Worm (Caenorhabditis elegans) whole organism, L1 larva: Measurements from ENCODE around the gene kvs-4.
"Not testable (repeated sequence)": the region's sequence is repeated elsewhere in the genome, so short reads cannot be mapped to it uniquely, and the experiment has no call there.

Source experiments
- C16A3.4 ChIP-seq: fragments of 150-350 bp; optimal IDR thresholded peaks from 2 replicates; lab custom pipeline; 2014; ENCODE audit warnings: missing biosample characterization, missing genetic modification characterization
- aha-1 ChIP-seq: fragments of 150-350 bp; optimal IDR thresholded peaks from 2 replicates; lab custom pipeline; 2014; ENCODE audit warnings: missing biosample characterization, missing genetic modification characterization
- alr-1 ChIP-seq: fragments of 200-800 bp; sonication (Bioruptor generic); optimal IDR thresholded peaks from 2 replicates; lab custom pipeline; 2018; ENCODE audit warnings: borderline replicate concordance, mild to moderate bottlenecking, missing genetic modification characterization, missing compliant biosample characterization
- aly-2 ChIP-seq: fragments of 150-350 bp; optimal IDR thresholded peaks from 2 replicates; lab custom pipeline; 2014; ENCODE audit warnings: missing biosample characterization, missing genetic modification characterization
- ama-1 ChIP-seq: fragments of 150-350 bp; optimal IDR thresholded peaks from 2 replicates; lab custom pipeline; 2014
- ceh-63 ChIP-seq: fragments of 200-800 bp; sonication (Bioruptor generic); optimal IDR thresholded peaks from 2 replicates; lab custom pipeline; 2018; ENCODE audit warnings: mild to moderate bottlenecking, missing genetic modification characterization, missing compliant biosample characterization
- ceh-90 ChIP-seq: sonication (generic microtip); optimal IDR thresholded peaks from 2 replicates; lab custom pipeline; 2016; ENCODE audit warnings: missing genetic modification characterization, missing compliant biosample characterization
- dsc-1 ChIP-seq: sonication (generic microtip); optimal IDR thresholded peaks from 2 replicates; lab custom pipeline; 2016; ENCODE audit warnings: mild to moderate bottlenecking, missing genetic modification characterization, missing compliant biosample characterization
- efl-1 ChIP-seq, 4 experiments: fragments of 150-350 bp; optimal IDR thresholded peaks in 3 of 4; peaks in 1 of 4; 1 replicate in 1 of 4; 2 replicates in 3 of 4; lab custom pipeline; 2014; ENCODE audit warnings: missing biosample characterization in 2 of 4, missing genetic modification characterization in 2 of 4, missing genetic modification reagents in 2 of 4
- efl-3 ChIP-seq: fragments of 200-800 bp; sonication (Bioruptor generic); optimal IDR thresholded peaks from 2 replicates; lab custom pipeline; 2018; ENCODE audit warnings: mild to moderate bottlenecking, missing genetic modification characterization, missing compliant biosample characterization
- egl-27 ChIP-seq, 2 experiments: fragments of 150-350 bp in 1 of 2; sonication (generic microtip); optimal IDR thresholded peaks; 3 replicates each; lab custom pipeline; 2017 to 2018; ENCODE audit warnings: missing biosample characterization in 2 of 2, missing genetic modification characterization in 2 of 2, missing genetic modification reagents in 2 of 2
- elt-2 ChIP-seq: sonication (generic microtip); optimal IDR thresholded peaks from 2 replicates; lab custom pipeline; 2016; ENCODE audit warnings: missing genetic modification characterization, mild to moderate bottlenecking, inconsistent platforms, missing compliant biosample characterization, missing genetic modification reagents
- fkh-10 ChIP-seq: sonication (generic microtip); optimal IDR thresholded peaks from 2 replicates; lab custom pipeline; 2017; ENCODE audit warnings: missing biosample characterization, missing genetic modification reagents, missing genetic modification characterization
- fkh-4 ChIP-seq: sonication (generic microtip); optimal IDR thresholded peaks from 2 replicates; lab custom pipeline; 2016; ENCODE audit warnings: missing compliant biosample characterization, missing genetic modification characterization, borderline replicate concordance
- fos-1 ChIP-seq: fragments of 150-350 bp; optimal IDR thresholded peaks from 2 replicates; lab custom pipeline; 2014; ENCODE audit warnings: missing biosample characterization, missing genetic modification characterization
- grh-1 ChIP-seq: fragments of 200-800 bp; sonication (Bioruptor generic); IDR thresholded peaks from 2 replicates; pipeline ENCODE4 v1.3.6; 2022; ENCODE audit warnings: missing genetic modification reagents, missing genetic modification characterization, missing compliant biosample characterization
- hlh-17 ChIP-seq: fragments of 200-800 bp; sonication (Bioruptor generic); optimal IDR thresholded peaks from 2 replicates; lab custom pipeline; 2018; ENCODE audit warnings: missing genetic modification characterization, mild to moderate bottlenecking, missing compliant biosample characterization, moderate library complexity, borderline replicate concordance
- hlh-4 ChIP-seq: sonication (generic microtip); optimal IDR thresholded peaks from 2 replicates; lab custom pipeline; 2016; ENCODE audit warnings: mild to moderate bottlenecking, missing genetic modification characterization, missing compliant biosample characterization
- hpl-2 ChIP-seq: fragments of 150-350 bp; optimal IDR thresholded peaks from 2 replicates; lab custom pipeline; 2014; ENCODE audit warnings: missing biosample characterization, missing genetic modification reagents, missing genetic modification characterization
- irx-1 ChIP-seq: sonication (generic microtip); optimal IDR thresholded peaks from 2 replicates; lab custom pipeline; 2016; ENCODE audit warnings: missing genetic modification characterization, missing compliant biosample characterization
- jun-1 ChIP-seq: fragments of 150-350 bp; optimal IDR thresholded peaks from 2 replicates; lab custom pipeline; 2014; ENCODE audit warnings: missing biosample characterization, missing genetic modification reagents, missing genetic modification characterization
- lin-15B ChIP-seq: fragments of 150-350 bp; sonication (generic microtip); optimal IDR thresholded peaks from 3 replicates; lab custom pipeline; 2014; ENCODE audit warnings: missing biosample characterization, missing genetic modification characterization
- lin-39 ChIP-seq: fragments of 150-350 bp; optimal IDR thresholded peaks from 2 replicates; lab custom pipeline; 2014; ENCODE audit warnings: missing biosample characterization, missing genetic modification reagents, missing genetic modification characterization
- lsy-2 ChIP-seq, 2 experiments: fragments of 150-350 bp; optimal IDR thresholded peaks; 2 replicates each; lab custom pipeline; 2014; ENCODE audit warnings: missing biosample characterization in 2 of 2, missing genetic modification characterization in 2 of 2
- mdl-1 ChIP-seq, 2 experiments: fragments of 150-350 bp; optimal IDR thresholded peaks; 2 replicates each; lab custom pipeline; 2014 to 2017; ENCODE audit warnings: missing biosample characterization in 2 of 2, missing genetic modification characterization in 2 of 2, inconsistent platforms in 1 of 2
- mep-1 ChIP-seq: fragments of 150-350 bp; optimal IDR thresholded peaks from 2 replicates; lab custom pipeline; 2014; ENCODE audit warnings: missing biosample characterization, missing genetic modification characterization
- nhr-11 ChIP-seq: fragments of 150-350 bp; optimal IDR thresholded peaks from 2 replicates; lab custom pipeline; 2014; ENCODE audit warnings: missing biosample characterization, missing genetic modification characterization
- nhr-28 ChIP-seq: fragments of 150-350 bp; optimal IDR thresholded peaks from 2 replicates; lab custom pipeline; 2014; ENCODE audit warnings: missing biosample characterization, missing genetic modification characterization
- nhr-47 ChIP-seq: sonication (generic microtip); optimal IDR thresholded peaks from 2 replicates; lab custom pipeline; 2016; ENCODE audit warnings: mild to moderate bottlenecking, missing genetic modification characterization, moderate library complexity, missing compliant biosample characterization
- nhr-76 ChIP-seq: sonication (generic microtip); optimal IDR thresholded peaks from 2 replicates; lab custom pipeline; 2017; ENCODE audit warnings: missing biosample characterization, missing genetic modification characterization
- nhr-84 ChIP-seq: sonication (generic microtip); optimal IDR thresholded peaks from 2 replicates; lab custom pipeline; 2017; ENCODE audit warnings: missing biosample characterization, missing genetic modification characterization
- pqm-1 ChIP-seq: sonication (generic microtip); optimal IDR thresholded peaks from 3 replicates; lab custom pipeline; 2017; ENCODE audit warnings: missing biosample characterization, missing genetic modification characterization
- rnt-1 ChIP-seq: sonication (generic microtip); optimal IDR thresholded peaks from 2 replicates; lab custom pipeline; 2016; ENCODE audit warnings: mild to moderate bottlenecking, missing genetic modification characterization, moderate library complexity, missing compliant biosample characterization
- sup-37 ChIP-seq: fragments of 200-800 bp; sonication (Bioruptor generic); optimal IDR thresholded peaks from 2 replicates; lab custom pipeline; 2018; ENCODE audit warnings: mild to moderate bottlenecking, missing genetic modification characterization, missing compliant biosample characterization
- tlp-1 ChIP-seq: fragments of 150-350 bp; optimal IDR thresholded peaks from 2 replicates; lab custom pipeline; 2014; ENCODE audit warnings: missing biosample characterization, missing genetic modification characterization
- unc-130 ChIP-seq: fragments of 150-350 bp; optimal IDR thresholded peaks from 2 replicates; lab custom pipeline; 2017; ENCODE audit warnings: missing biosample characterization, missing genetic modification characterization, inconsistent platforms
- unc-30 ChIP-seq: sonication (generic microtip); optimal IDR thresholded peaks from 2 replicates; lab custom pipeline; 2017; ENCODE audit warnings: missing biosample characterization, missing genetic modification characterization
- unc-62 ChIP-seq: fragments of 150-350 bp; optimal IDR thresholded peaks from 2 replicates; lab custom pipeline; 2014; ENCODE audit warnings: missing biosample characterization, missing genetic modification reagents, missing genetic modification characterization
- unc-98 ChIP-seq: fragments of 200-800 bp; sonication (Bioruptor generic); IDR thresholded peaks from 2 replicates; pipeline ENCODE4 v1.3.6; 2022; ENCODE audit warnings: missing genetic modification characterization, missing compliant biosample characterization
- vab-15 ChIP-seq: sonication (generic microtip); optimal IDR thresholded peaks from 2 replicates; lab custom pipeline; 2017; ENCODE audit warnings: missing genotype, mild to moderate bottlenecking, missing genetic modification characterization, missing compliant biosample characterization
- xbp-1 ChIP-seq: sonication (generic microtip); optimal IDR thresholded peaks from 2 replicates; lab custom pipeline; 2016; ENCODE audit warnings: missing genetic modification characterization, missing compliant biosample characterization
- zip-4 ChIP-seq: fragments of 200-800 bp; sonication (Bioruptor generic); optimal IDR thresholded peaks from 2 replicates; lab custom pipeline; 2018; ENCODE audit warnings: mild to moderate bottlenecking, missing genetic modification characterization, moderate library complexity, missing compliant biosample characterization
- ztf-11 ChIP-seq, 2 experiments: sonication (generic microtip); optimal IDR thresholded peaks; 2 replicates each; lab custom pipeline; 2016 to 2017; ENCODE audit warnings: missing genetic modification characterization in 2 of 2, missing biosample characterization in 1 of 2, missing compliant biosample characterization in 1 of 2

Gene kvs-4

ce11 chrIII:11026516-11027048 is 14.2 kb downstream of the kvs-4 start, which contains the start of gene Y48A6B.7 (continued):
- TF ChIP-seq fos-1 (tag; lab: Kevin White, UChicago) (no peak), vab-15 (no peak), pqm-1 (tag; lab: Kevin White, UChicago) (peak; percentile 81), unc-30 (tag; lab: Kevin White, UChicago) (no peak), nhr-84 (no peak), C16A3.4 (no peak), nhr-47 (tag; lab: Kevin White, UChicago) (no peak), egl-27 (tag; optimal IDR thresholded peaks at IDR 0.05; lab: Kevin White, UChicago) (no peak), elt-2 (tag; lab: Kevin White, UChicago) (peak; percentile 98), aly-2 (tag; lab: Kevin White, UChicago) (no peak), nhr-28 (no peak), lin-15B (tag; lab: Kevin White, UChicago) (no peak)

ce11 chrIII:11029337-11029736 is 17.0 kb downstream of the kvs-4 start, which contains the start of gene Y48A6B.8:
Y48A6B.8 (minus strand) TSS chrIII:11029437.
- TF ChIP-seq fos-1 (tag; lab: Kevin White, UChicago); nhr-28; lin-39: not testable (repeated sequence)

ce11 chrIII:11031309-11031708 is 18.9 kb downstream of the kvs-4 start, which contains the start of gene Y48A6B.14:
Y48A6B.14 (plus strand) TSS chrIII:11031609.
- TF ChIP-seq alr-1 (no peak), lsy-2 (tag; optimal IDR thresholded peaks at IDR 0.05; lab: Kevin White, UChicago) (no peak), efl-1 (optimal IDR thresholded peaks at IDR 0.05; lab: Kevin White, UChicago) (no peak), efl-1 (GFP tag; optimal IDR thresholded peaks at IDR 0.05 in 1 of 2; lab: Kevin White, UChicago) (peak in 1 of 2 experiments; percentile 56), tlp-1 (tag; lab: Kevin White, UChicago) (no peak), zip-4 (GFP tag; lab: Kevin White, UChicago) (no peak)
- TF ChIP-seq, all 84 proteins: peak for 1

- TF ChIP-seq efl-1 (optimal IDR thresholded peaks at IDR 0.05; lab: Kevin White, UChicago): no peak
- peak in 1 of 2 experiments; percentile 24 for TF ChIP-seq efl-1 (GFP tag; optimal IDR thresholded peaks at IDR 0.05 in 1 of 2; lab: Kevin White, UChicago)
- TF ChIP-seq hlh-17 (GFP tag; lab: Kevin White, UChicago): no peak
Measured at ce11 chrIII:11032872-11033271, 20.5 kb downstream of the kvs-4 start, which contains the start of gene Y48A6B.9. Y48A6B.9 (plus strand) TSS chrIII:11033172.

ce11 chrIII:11036132-11036531 is 23.8 kb downstream of the kvs-4 start:
- TF ChIP-seq hlh-4 (tag; lab: Kevin White, UChicago) (no peak), hpl-2 (GFP tag; lab: Kevin White, UChicago) (no peak), dsc-1 (tag; lab: Kevin White, UChicago) (peak; percentile 57), sup-37 (GFP tag; lab: Kevin White, UChicago) (peak; percentile 36), ztf-11 (tag; optimal IDR thresholded peaks at IDR 0.05; lab: Kevin White, UChicago) (peak in 1 of 2 experiments; percentile 7), nhr-11 (no peak), lsy-2 (tag; optimal IDR thresholded peaks at IDR 0.05; lab: Kevin White, UChicago) (peak; percentile 97 to 99), pqm-1 (tag; lab: Kevin White, UChicago) (no peak), rnt-1 (tag; lab: Kevin White, UChicago) (no peak), xbp-1 (tag; lab: Kevin White, UChicago) (peak; percentile 77), fkh-4 (tag; lab: Kevin White, UChicago) (no peak), mdl-1 (tag; optimal IDR thresholded peaks at IDR 0.05; lab: Kevin White, UChicago) (peak in 1 of 2 experiments; percentile 48), irx-1 (tag; lab: Kevin White, UChicago) (peak; percentile 66), fkh-10 (peak; percentile 41), nhr-84 (no peak), nhr-76 (no peak), ceh-63 (GFP tag; lab: Kevin White, UChicago) (no peak), ama-1 (lab: Kevin White, UChicago) (no peak), grh-1 (GFP tag; lab: Robert Waterston, UW) (peak; percentile 60), vab-15 (no peak), unc-98 (GFP tag; lab: Robert Waterston, UW) (no peak; the same call in 1 of the 2 replicates), aha-1 (tag; lab: Kevin White, UChicago) (no peak), unc-130 (peak; percentile 80), mep-1 (peak; percentile 83), efl-3 (GFP tag; lab: Kevin White, UChicago) (no peak), ceh-90 (tag; lab: Kevin White, UChicago) (no peak), unc-62 (GFP tag; lab: Kevin White, UChicago) (no peak), jun-1 (tag; lab: Kevin White, UChicago) (peak; percentile 50)
